Fruit fly (Drosophila melanogaster) whole organism, embryonic: ENCODE measurements around the gene CG2712.

Experiments
- CG1024 ChIP-seq: fragments of 200-800 bp; sonication (Bioruptor generic); IDR thresholded peaks from 2 replicates; pipeline ENCODE4 v1.3.6; 2022; ENCODE audit warnings: missing biosample characterization, missing genetic modification characterization
- CG10274 ChIP-seq: fragments of 200-800 bp; sonication (Bioruptor generic); optimal IDR thresholded peaks from 3 replicates; lab custom pipeline; 2017; ENCODE audit warnings: missing biosample characterization, mild to moderate bottlenecking, missing genetic modification characterization
- CG10366 ChIP-seq: fragments of 200-800 bp; sonication (Bioruptor generic); IDR thresholded peaks from 2 replicates; pipeline ENCODE4 v1.3.6; 2022; ENCODE audit warnings: missing biosample characterization, missing genetic modification characterization
- CG12219 ChIP-seq: fragments of 200-800 bp; sonication (Bioruptor generic); optimal IDR thresholded peaks from 3 replicates; lab custom pipeline; 2018; ENCODE audit warnings: missing biosample characterization, mild to moderate bottlenecking, missing genetic modification characterization
- CG12744 ChIP-seq: fragments of 200-800 bp; sonication (Bioruptor generic); optimal IDR thresholded peaks from 2 replicates; lab custom pipeline; 2016; ENCODE audit warnings: missing biosample characterization, missing genetic modification characterization
- CG15269 ChIP-seq: fragments of 200-800 bp; sonication (Bioruptor generic); optimal IDR thresholded peaks from 2 replicates; lab custom pipeline; 2018; ENCODE audit warnings: missing biosample characterization, mild to moderate bottlenecking, missing genetic modification characterization, moderate library complexity
- CG1647 ChIP-seq: fragments of 200-800 bp; sonication (Bioruptor generic); optimal IDR thresholded peaks from 3 replicates; lab custom pipeline; 2016; ENCODE audit warnings: missing biosample characterization, missing genetic modification characterization
- CG17328 ChIP-seq: fragments of 200-800 bp; sonication (Bioruptor generic); IDR thresholded peaks from 2 replicates; pipeline ENCODE4 v1.3.6; 2022; ENCODE audit warnings: missing biosample characterization, missing genetic modification characterization
- CG32532 ChIP-seq: fragments of 200-800 bp; sonication (Bioruptor generic); IDR thresholded peaks from 2 replicates; pipeline ENCODE4 v1.3.6; 2022; ENCODE audit warnings: missing biosample characterization, missing genetic modification characterization
- CG33557 ChIP-seq: fragments of 200-800 bp; sonication (Bioruptor generic); optimal IDR thresholded peaks from 2 replicates; lab custom pipeline; 2019; ENCODE audit warnings: missing biosample characterization, mild to moderate bottlenecking, missing genetic modification characterization, moderate library complexity
- CG34376 ChIP-seq: fragments of 200-800 bp; sonication (Bioruptor generic); optimal IDR thresholded peaks from 2 replicates; lab custom pipeline; 2018; ENCODE audit warnings: missing biosample characterization, mild to moderate bottlenecking, missing genetic modification characterization
- CG4424 ChIP-seq: fragments of 200-800 bp; sonication (Bioruptor generic); optimal IDR thresholded peaks from 3 replicates; lab custom pipeline; 2016; ENCODE audit warnings: missing biosample characterization, missing genetic modification characterization
- CG6791 ChIP-seq: fragments of 200-800 bp; sonication (Bioruptor generic); IDR thresholded peaks from 3 replicates; pipeline ENCODE4 v1.3.6; 2022; ENCODE audit warnings: missing biosample characterization, missing genetic modification characterization; ENCODE audit not compliant: partially characterized antibody
- CG8089 ChIP-seq: fragments of 200-800 bp; sonication (Bioruptor generic); optimal IDR thresholded peaks from 3 replicates; lab custom pipeline; 2016; ENCODE audit warnings: missing biosample characterization, missing genetic modification characterization
- Deaf1 ChIP-seq: fragments of 200-800 bp; optimal IDR thresholded peaks from 3 replicates; lab custom pipeline; 2019; ENCODE audit warnings: missing biosample characterization, mild to moderate bottlenecking, missing genetic modification characterization, moderate library complexity
- Dip2 ChIP-seq: fragments of 200-800 bp; sonication (Bioruptor generic); IDR thresholded peaks from 2 replicates; pipeline ENCODE4 v1.3.6; 2022; ENCODE audit warnings: missing biosample characterization, missing genetic modification characterization
- GATAe ChIP-seq: fragments of 200-800 bp; sonication (Bioruptor generic); conservative IDR thresholded peaks from 2 replicates; pipeline ENCODE4 v1.3.6; 2022; ENCODE audit warnings: missing biosample characterization, missing genetic modification characterization
- HHEX ChIP-seq: fragments of 200-800 bp; sonication (Bioruptor generic); optimal IDR thresholded peaks from 3 replicates; lab custom pipeline; 2017; ENCODE audit warnings: missing biosample characterization, mild to moderate bottlenecking, missing genetic modification characterization, missing genetic modification reagents
- Kr ChIP-seq: fragments of 200-800 bp; sonication (Bioruptor generic); optimal IDR thresholded peaks from 2 replicates; lab custom pipeline; 2017; ENCODE audit warnings: missing biosample characterization, mild to moderate bottlenecking, missing genetic modification characterization
- MESR4 ChIP-seq: fragments of 200-800 bp; sonication (Bioruptor generic); optimal IDR thresholded peaks from 2 replicates; lab custom pipeline; 2018; ENCODE audit warnings: missing biosample characterization, mild to moderate bottlenecking, missing genetic modification characterization, moderate library complexity
- Max ChIP-seq: fragments of 200-800 bp; sonication (Bioruptor generic); optimal IDR thresholded peaks from 2 replicates; lab custom pipeline; 2016; ENCODE audit warnings: missing biosample characterization, mild to moderate bottlenecking, missing genetic modification characterization
- Ptx1 ChIP-seq: fragments of 200-800 bp; sonication (Bioruptor generic); IDR thresholded peaks from 2 replicates; pipeline ENCODE4 v1.3.6; 2022; ENCODE audit warnings: missing biosample characterization, missing genetic modification characterization
- Sox102F ChIP-seq: fragments of 200-800 bp; sonication (Bioruptor generic); optimal IDR thresholded peaks from 2 replicates; lab custom pipeline; 2018; ENCODE audit warnings: missing biosample characterization, mild to moderate bottlenecking, missing genetic modification characterization, moderate library complexity
- Ssrp ChIP-seq: fragments of 200-800 bp; sonication (Bioruptor generic); optimal IDR thresholded peaks from 2 replicates; lab custom pipeline; 2018; ENCODE audit warnings: missing biosample characterization, mild to moderate bottlenecking, missing genetic modification characterization, moderate library complexity
- Tbp ChIP-seq: fragments of >200 bp; optimal IDR thresholded peaks from 2 replicates; lab custom pipeline; 2018; ENCODE audit warnings: missing biosample characterization, missing genetic modification characterization
- bsh ChIP-seq, 2 experiments: fragments of 200-800 bp; sonication (Bioruptor generic); optimal IDR thresholded peaks; 2 replicates each; lab custom pipeline; 2017 to 2018; ENCODE audit warnings: mild to moderate bottlenecking in 2 of 2, missing biosample characterization in 2 of 2, missing genetic modification characterization in 2 of 2, moderate library complexity in 1 of 2
- chif ChIP-seq, 2 experiments: fragments of 200-800 bp; sonication (Bioruptor generic); optimal IDR thresholded peaks; 3 replicates each; lab custom pipeline; 2016; ENCODE audit warnings: missing biosample characterization in 2 of 2, missing genetic modification characterization in 2 of 2
- dmrt11E ChIP-seq: fragments of 200-800 bp; sonication (Bioruptor generic); optimal IDR thresholded peaks from 3 replicates; lab custom pipeline; 2018; ENCODE audit warnings: missing biosample characterization, mild to moderate bottlenecking, missing genetic modification characterization, moderate library complexity
- ems ChIP-seq: fragments of 200-800 bp; sonication (Bioruptor generic); optimal IDR thresholded peaks from 3 replicates; lab custom pipeline; 2016; ENCODE audit warnings: missing biosample characterization, missing genetic modification characterization
- ftz-f1 ChIP-seq: fragments of 200-800 bp; sonication (Bioruptor generic); optimal IDR thresholded peaks from 2 replicates; lab custom pipeline; 2016; ENCODE audit warnings: missing biosample characterization, missing genetic modification characterization
- gcm2 ChIP-seq: fragments of 200-800 bp; sonication (Bioruptor generic); optimal IDR thresholded peaks from 2 replicates; lab custom pipeline; 2016; ENCODE audit warnings: missing biosample characterization, missing genetic modification characterization
- her ChIP-seq: fragments of 200-800 bp; sonication (Bioruptor generic); optimal IDR thresholded peaks from 2 replicates; lab custom pipeline; 2016; ENCODE audit warnings: missing biosample characterization, missing genetic modification characterization
- inv ChIP-seq: fragments of 200-800 bp; sonication (Bioruptor generic); IDR thresholded peaks from 2 replicates; pipeline ENCODE4 v1.3.6; 2022; ENCODE audit warnings: missing biosample characterization, missing genetic modification characterization; ENCODE audit not compliant: partially characterized antibody
- jigr1 ChIP-seq: fragments of 200-800 bp; sonication (Bioruptor generic); IDR thresholded peaks from 3 replicates; pipeline ENCODE4 v1.3.6; 2022; ENCODE audit warnings: missing biosample characterization, missing genetic modification characterization
- lilli ChIP-seq: fragments of 200-800 bp; sonication (Bioruptor generic); optimal IDR thresholded peaks from 3 replicates; lab custom pipeline; 2016; ENCODE audit warnings: missing biosample characterization, missing genetic modification characterization
- mam ChIP-seq: fragments of 200-800 bp; sonication (Bioruptor generic); optimal IDR thresholded peaks from 3 replicates; lab custom pipeline; 2016; ENCODE audit warnings: missing biosample characterization, missing genetic modification characterization
- pfk ChIP-seq: fragments of 200-800 bp; sonication (Bioruptor generic); optimal IDR thresholded peaks from 2 replicates; lab custom pipeline; 2018; ENCODE audit warnings: missing biosample characterization, mild to moderate bottlenecking, missing genetic modification characterization, moderate library complexity
- phol ChIP-seq: fragments of 200-800 bp; sonication (Bioruptor generic); optimal IDR thresholded peaks from 3 replicates; lab custom pipeline; 2018; ENCODE audit warnings: missing biosample characterization, mild to moderate bottlenecking, missing genetic modification characterization, moderate library complexity
- ranshi ChIP-seq: fragments of 200-800 bp; sonication (Bioruptor generic); IDR thresholded peaks from 2 replicates; pipeline ENCODE4 v1.3.6; 2022; ENCODE audit warnings: missing biosample characterization, missing genetic modification characterization
- row ChIP-seq: fragments of 200-800 bp; sonication (Bioruptor generic); IDR thresholded peaks from 3 replicates; pipeline ENCODE4 v1.3.6; 2022; ENCODE audit warnings: missing biosample characterization, missing genetic modification characterization
- seq ChIP-seq: fragments of 200-800 bp; sonication (Bioruptor generic); IDR thresholded peaks from 2 replicates; pipeline ENCODE4 v1.3.6; 2022; ENCODE audit warnings: missing biosample characterization, missing genetic modification characterization
- shn ChIP-seq: fragments of 200-800 bp; sonication (Bioruptor generic); optimal IDR thresholded peaks from 3 replicates; lab custom pipeline; 2016; ENCODE audit warnings: missing biosample characterization, missing genetic modification characterization
- sisA ChIP-seq: fragments of 200-800 bp; sonication (Bioruptor generic); IDR thresholded peaks from 2 replicates; pipeline ENCODE4 v1.3.6; 2022; ENCODE audit warnings: missing biosample characterization, missing genetic modification characterization
- slp2 ChIP-seq: fragments of 200-800 bp; sonication (Bioruptor generic); optimal IDR thresholded peaks from 2 replicates; lab custom pipeline; 2016; ENCODE audit warnings: missing biosample characterization, missing genetic modification characterization
- sna ChIP-seq: fragments of 200-800 bp; sonication (Bioruptor generic); IDR thresholded peaks from 2 replicates; pipeline ENCODE4 v1.3.6; 2022; ENCODE audit warnings: missing biosample characterization, missing genetic modification characterization; ENCODE audit not compliant: partially characterized antibody
- tap ChIP-seq: fragments of 200-800 bp; optimal IDR thresholded peaks from 3 replicates; lab custom pipeline; 2019; ENCODE audit warnings: missing biosample characterization, mild to moderate bottlenecking, missing genetic modification characterization, moderate library complexity
- tgo ChIP-seq: fragments of 200-800 bp; sonication (Bioruptor generic); IDR thresholded peaks from 3 replicates; pipeline ENCODE4 v1.3.6; 2022; ENCODE audit warnings: missing biosample characterization, missing genetic modification characterization
- tin ChIP-seq: fragments of 200-800 bp; sonication (Bioruptor generic); optimal IDR thresholded peaks from 3 replicates; lab custom pipeline; 2016; ENCODE audit warnings: missing biosample characterization, missing genetic modification characterization
- vvl ChIP-seq: fragments of 200-800 bp; sonication (Bioruptor generic); IDR thresholded peaks from 2 replicates; pipeline ENCODE4 v1.3.6; 2022; ENCODE audit warnings: missing biosample characterization, missing genetic modification characterization
- zen2 ChIP-seq: fragments of 200-800 bp; sonication (Bioruptor generic); IDR thresholded peaks from 3 replicates; pipeline ENCODE4 v1.3.6; 2022; ENCODE audit warnings: missing biosample characterization, missing genetic modification characterization; ENCODE audit not compliant: partially characterized antibody
- zfh1 ChIP-seq: fragments of 200-800 bp; sonication (Bioruptor generic); IDR thresholded peaks from 3 replicates; pipeline ENCODE4 v1.3.6; 2022; ENCODE audit warnings: missing biosample characterization, missing genetic modification characterization

Gene CG2712

DNA sequence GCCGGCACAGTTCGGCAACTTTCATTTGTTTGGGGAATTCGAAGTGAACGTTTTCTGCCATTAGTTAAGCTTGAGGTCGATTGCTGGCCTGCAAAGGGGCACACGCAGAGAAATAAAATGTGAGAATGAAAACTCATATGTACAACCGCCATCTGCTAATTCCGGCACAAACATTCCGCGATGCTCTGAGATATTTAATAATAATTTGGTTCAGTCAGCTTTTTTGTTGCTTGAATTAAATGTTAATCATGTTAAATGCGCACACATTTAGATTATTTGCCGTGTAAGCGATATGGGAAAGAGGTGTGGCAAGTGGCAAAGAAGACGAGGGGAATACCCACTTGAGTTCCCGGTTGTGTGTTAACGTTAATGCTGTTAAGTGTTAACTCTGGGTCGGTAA lies 25.1 kb downstream of the CG2712 start (continued):
- TF ChIP-seq Dip2 (GFP tag; lab: Robert Waterston, UW) = no peak
- no peak for TF ChIP-seq Deaf1 (tag; lab: Kevin White, UChicago)
- TF ChIP-seq vvl (GFP tag; lab: Robert Waterston, UW) = peak; percentile 35
- peak; percentile 56 for TF ChIP-seq row (GFP tag; lab: Robert Waterston, UW)
- TF ChIP-seq CG33557 (GFP tag; lab: Kevin White, UChicago) = no peak
- TF ChIP-seq gcm2 (GFP tag; lab: Kevin White, UChicago) = no peak
- no peak for TF ChIP-seq ems
- TF ChIP-seq CG6791 (GFP tag; lab: Robert Waterston, UW) = no peak
- TF ChIP-seq sisA (GFP tag; lab: Robert Waterston, UW) = peak; percentile 45; the same call in 1 of the 2 replicates
- TF ChIP-seq MESR4 (GFP tag; lab: Kevin White, UChicago) = no peak
- TF ChIP-seq CG12219 (GFP tag; lab: Kevin White, UChicago) = no peak
- TF ChIP-seq slp2 = no peak
- TF ChIP-seq ftz-f1 (GFP tag; lab: Kevin White, UChicago) = no peak
- TF ChIP-seq tgo (GFP tag; lab: Robert Waterston, UW) = peak; percentile 21; the same call in 1 of the 3 replicates
- no peak for TF ChIP-seq shn (GFP tag; lab: Kevin White, UChicago)
- no peak for TF ChIP-seq Tbp (GFP tag; lab: Kevin White, UChicago)
- TF ChIP-seq HHEX = peak; percentile 32
- no peak for TF ChIP-seq ranshi (GFP tag; lab: Robert Waterston, UW)
- peak in 1 of 2 experiments; percentile 5 for TF ChIP-seq chif (GFP tag; optimal IDR thresholded peaks at IDR 0.05; lab: Kevin White, UChicago)
- TF ChIP-seq zfh1 (GFP tag; lab: Robert Waterston, UW) = 0 out of 3 replicates have a peak, but pooled peaks have one; percentile 42
- TF ChIP-seq tap (tag; lab: Kevin White, UChicago) = no peak
- no peak for TF ChIP-seq CG1024 (GFP tag; lab: Robert Waterston, UW)
- TF ChIP-seq CG32532 = 0 out of 2 replicates have a peak, but pooled peaks have one; percentile 12
- no peak for TF ChIP-seq CG1647 (GFP tag; lab: Kevin White, UChicago)
- no peak for TF ChIP-seq Kr (GFP tag; lab: Kevin White, UChicago)
- TF ChIP-seq GATAe (GFP tag; lab: Robert Waterston, UW) = no peak
- TF ChIP-seq Max (GFP tag; lab: Kevin White, UChicago) = no peak
- no peak for TF ChIP-seq CG10274 (GFP tag; lab: Kevin White, UChicago)
- TF ChIP-seq pfk (GFP tag; lab: Kevin White, UChicago) = no peak
- peak; percentile 21; the same call in 1 of the 2 replicates for TF ChIP-seq CG10366 (GFP tag; lab: Robert Waterston, UW)
- no peak for TF ChIP-seq mam (GFP tag; lab: Kevin White, UChicago)
- TF ChIP-seq CG34376 (GFP tag; lab: Kevin White, UChicago) = no peak
- no peak for TF ChIP-seq her (GFP tag; lab: Kevin White, UChicago)
- TF ChIP-seq bsh (GFP tag; optimal IDR thresholded peaks at IDR 0.05; lab: Kevin White, UChicago) = peak in 1 of 2 experiments; percentile 35
- TF ChIP-seq CG4424 (GFP tag; lab: Kevin White, UChicago) = peak; percentile 23
- peak; percentile 6 for TF ChIP-seq Ssrp (tag; lab: Kevin White, UChicago)
- TF ChIP-seq phol = peak; percentile 29
- TF ChIP-seq dmrt11E (tag; lab: Kevin White, UChicago) = no peak
- no peak for TF ChIP-seq sna (GFP tag; lab: Robert Waterston, UW)
- peak; percentile 2 for TF ChIP-seq tin
- TF ChIP-seq CG15269 (tag; lab: Kevin White, UChicago) = peak; percentile 15
- TF ChIP-seq zen2 (GFP tag; lab: Robert Waterston, UW) = no peak
- no peak for TF ChIP-seq CG12744
- no peak for TF ChIP-seq jigr1
- peak; percentile 58 for TF ChIP-seq Ptx1 (GFP tag; lab: Robert Waterston, UW)
- no peak for TF ChIP-seq lilli (GFP tag; lab: Kevin White, UChicago)
- TF ChIP-seq inv = no peak
- peak; percentile 52 for TF ChIP-seq Sox102F (GFP tag; lab: Kevin White, UChicago)
- no peak for TF ChIP-seq CG8089 (GFP tag; lab: Kevin White, UChicago)
- peak; percentile 22; the same call in 1 of the 2 replicates for TF ChIP-seq CG17328 (GFP tag; lab: Robert Waterston, UW)
- peak; percentile 17; the same call in 1 of the 2 replicates for TF ChIP-seq seq (GFP tag; lab: Robert Waterston, UW)
